Worm (Caenorhabditis elegans) whole organism, midembryonic: ENCODE results near the gene sdf-9.

Source experiments
- T22C8.4 ChIP-seq: fragments of 200-800 bp; sonication (Bioruptor generic); IDR thresholded peaks from 2 replicates; pipeline ENCODE4 v1.3.6; 2022; ENCODE audit warnings: missing genetic modification characterization, missing compliant biosample characterization
- cog-1 ChIP-seq: sonication (generic microtip); optimal IDR thresholded peaks from 2 replicates; lab custom pipeline; 2016; ENCODE audit warnings: missing genetic modification characterization, missing compliant biosample characterization
- flt-1 ChIP-seq: fragments of 200-800 bp; sonication (Bioruptor generic); IDR thresholded peaks from 2 replicates; pipeline ENCODE4 v1.3.6; 2022; ENCODE audit warnings: missing genetic modification characterization, missing compliant biosample characterization
- klf-2 ChIP-seq: fragments of 200-800 bp; sonication (Bioruptor generic); conservative IDR thresholded peaks from 2 replicates; pipeline ENCODE4 v1.3.6; 2022; ENCODE audit warnings: missing genetic modification reagents, missing genetic modification characterization, missing compliant biosample characterization
- med-1 ChIP-seq: sonication (generic microtip); optimal IDR thresholded peaks from 2 replicates; lab custom pipeline; 2017; ENCODE audit warnings: missing genetic modification characterization, mild to moderate bottlenecking, missing compliant biosample characterization, antibody characterized with exemption, missing genetic modification reagents; ENCODE audit not compliant: insufficient read depth
- ref-1 ChIP-seq: fragments of 200-800 bp; sonication (Bioruptor generic); conservative IDR thresholded peaks from 2 replicates; pipeline ENCODE4 v1.3.6; 2022; ENCODE audit warnings: missing genetic modification reagents, missing genetic modification characterization, missing compliant biosample characterization
- tab-1 ChIP-seq: fragments of 200-800 bp; sonication (Bioruptor generic); IDR thresholded peaks from 2 replicates; pipeline ENCODE4 v1.3.6; 2022; ENCODE audit warnings: missing genetic modification characterization, missing compliant biosample characterization
- ztf-23 ChIP-seq: fragments of 200-800 bp; sonication (Bioruptor generic); IDR thresholded peaks from 2 replicates; pipeline ENCODE4 v1.3.6; 2022; ENCODE audit warnings: missing genetic modification reagents, missing genetic modification characterization, missing compliant biosample characterization
- ztf-29 ChIP-seq: fragments of 200-800 bp; sonication (Bioruptor generic); IDR thresholded peaks from 2 replicates; pipeline ENCODE4 v1.3.6; 2022; ENCODE audit warnings: missing genetic modification reagents, missing genetic modification characterization, missing compliant biosample characterization

The sdf-9 gene

DNA sequence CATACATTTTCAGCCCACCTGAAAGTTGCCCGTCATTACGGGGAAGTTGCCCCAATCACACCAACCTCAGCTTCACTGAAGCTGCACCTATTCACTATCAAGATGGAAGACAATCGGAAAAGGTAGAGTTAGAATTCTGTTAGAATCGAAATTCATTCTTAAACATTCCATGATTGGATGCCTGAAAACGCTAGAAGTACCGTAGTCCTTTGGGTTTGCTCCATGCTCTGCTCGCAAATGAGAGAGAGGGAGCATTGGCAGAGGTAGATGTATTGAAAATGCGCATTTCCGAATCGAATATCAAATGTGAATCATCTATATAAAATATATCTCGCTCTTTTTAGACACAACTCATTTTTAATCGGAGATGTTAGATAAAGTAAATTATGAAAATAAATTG lies 17.6 kb upstream of the sdf-9 start, which contains the start of gene hif-1:
Gene hif-1, plus strand, starts transcription at position 8 of the 400 bp plus-strand sequence.
- no peak for TF ChIP-seq T22C8.4 (GFP tag; lab: Robert Waterston, UW)

DNA sequence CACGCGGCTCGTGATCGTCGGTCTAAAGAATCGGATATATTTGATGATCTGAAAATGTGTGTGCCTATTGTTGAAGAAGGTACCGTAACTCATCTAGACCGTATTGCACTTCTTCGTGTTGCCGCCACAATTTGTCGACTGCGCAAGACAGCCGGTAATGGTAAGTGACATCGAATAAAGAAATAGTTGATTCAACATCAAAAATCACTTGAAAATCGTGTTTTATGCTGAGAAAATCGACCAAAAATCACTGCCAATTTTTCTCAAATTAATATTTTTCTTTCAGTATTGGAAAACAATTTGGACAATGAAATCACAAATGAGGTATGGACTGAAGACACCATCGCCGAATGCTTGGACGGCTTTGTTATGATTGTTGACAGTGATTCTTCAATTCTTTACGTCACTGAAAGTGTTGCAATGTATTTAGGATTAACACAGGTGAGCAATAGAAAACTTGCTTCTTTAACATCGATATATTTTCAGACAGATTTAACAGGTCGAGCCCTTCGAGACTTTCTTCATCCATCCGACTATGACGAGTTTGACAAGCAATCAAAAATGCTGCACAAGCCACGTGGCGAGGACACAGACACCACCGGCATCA lies 16.6 kb upstream of the sdf-9 start:
- TF ChIP-seq med-1 (GFP tag; lab: Kevin White, UChicago) = no peak
- TF ChIP-seq ztf-23 = no peak
- no peak for TF ChIP-seq klf-2 (GFP tag; lab: Robert Waterston, UW)
- TF ChIP-seq T22C8.4 (GFP tag; lab: Robert Waterston, UW) = no peak
- no peak for TF ChIP-seq cog-1
- no peak for TF ChIP-seq flt-1 (GFP tag; lab: Robert Waterston, UW)
- no peak for TF ChIP-seq ztf-29 (GFP tag; lab: Robert Waterston, UW)
- TF ChIP-seq tab-1 (GFP tag; lab: Robert Waterston, UW) = no peak
- no peak for TF ChIP-seq ref-1 (GFP tag; lab: Robert Waterston, UW)

DNA sequence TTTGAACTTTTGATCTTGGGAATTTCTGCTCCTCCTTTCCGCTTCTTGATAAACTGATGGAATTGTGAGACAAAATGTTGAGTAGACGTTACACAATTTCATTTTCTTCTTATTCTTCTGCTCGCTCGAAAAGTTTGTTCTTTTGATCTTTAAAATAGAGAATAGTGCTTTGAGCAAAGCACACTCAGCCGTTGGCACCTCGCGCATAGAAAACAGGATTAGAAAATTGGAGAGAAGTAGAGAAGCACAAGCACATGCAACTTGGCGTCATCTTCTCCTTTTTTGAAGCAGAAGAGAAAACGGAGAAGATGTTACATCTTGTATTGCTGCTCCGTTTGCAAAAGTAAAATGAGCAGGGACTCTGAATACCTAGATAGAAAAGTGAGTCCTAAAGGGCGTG lies 15.8 kb upstream of the sdf-9 start:
- TF ChIP-seq med-1 (GFP tag; lab: Kevin White, UChicago) (no peak), T22C8.4 (GFP tag; lab: Robert Waterston, UW) (no peak), cog-1 (no peak), ref-1 (GFP tag; lab: Robert Waterston, UW) (no peak), ztf-23 (no peak), ztf-29 (GFP tag; lab: Robert Waterston, UW) (no peak), tab-1 (GFP tag; lab: Robert Waterston, UW) (no peak), flt-1 (GFP tag; lab: Robert Waterston, UW) (no peak), klf-2 (GFP tag; lab: Robert Waterston, UW) (no peak)

DNA sequence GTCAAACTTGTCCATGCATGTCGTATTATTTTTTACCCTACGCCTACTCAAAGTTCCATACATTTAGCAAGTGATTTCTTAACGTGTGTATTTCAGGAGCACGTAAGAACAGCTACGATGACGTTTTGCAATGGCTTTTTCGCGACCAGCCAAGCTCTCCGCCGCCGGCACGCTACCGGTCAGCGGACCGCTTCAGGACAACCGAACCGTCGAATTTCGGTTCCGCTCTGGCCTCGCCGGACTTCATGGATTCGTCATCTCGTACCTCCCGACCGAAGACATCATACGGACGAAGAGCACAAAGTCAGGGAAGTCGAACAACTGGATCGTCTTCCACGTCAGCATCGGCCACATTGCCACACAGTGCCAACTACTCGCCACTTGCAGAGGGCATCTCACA lies 14.4 kb upstream of the sdf-9 start:
- TF ChIP-seq cog-1 (no peak), flt-1 (GFP tag; lab: Robert Waterston, UW) (no peak)

DNA sequence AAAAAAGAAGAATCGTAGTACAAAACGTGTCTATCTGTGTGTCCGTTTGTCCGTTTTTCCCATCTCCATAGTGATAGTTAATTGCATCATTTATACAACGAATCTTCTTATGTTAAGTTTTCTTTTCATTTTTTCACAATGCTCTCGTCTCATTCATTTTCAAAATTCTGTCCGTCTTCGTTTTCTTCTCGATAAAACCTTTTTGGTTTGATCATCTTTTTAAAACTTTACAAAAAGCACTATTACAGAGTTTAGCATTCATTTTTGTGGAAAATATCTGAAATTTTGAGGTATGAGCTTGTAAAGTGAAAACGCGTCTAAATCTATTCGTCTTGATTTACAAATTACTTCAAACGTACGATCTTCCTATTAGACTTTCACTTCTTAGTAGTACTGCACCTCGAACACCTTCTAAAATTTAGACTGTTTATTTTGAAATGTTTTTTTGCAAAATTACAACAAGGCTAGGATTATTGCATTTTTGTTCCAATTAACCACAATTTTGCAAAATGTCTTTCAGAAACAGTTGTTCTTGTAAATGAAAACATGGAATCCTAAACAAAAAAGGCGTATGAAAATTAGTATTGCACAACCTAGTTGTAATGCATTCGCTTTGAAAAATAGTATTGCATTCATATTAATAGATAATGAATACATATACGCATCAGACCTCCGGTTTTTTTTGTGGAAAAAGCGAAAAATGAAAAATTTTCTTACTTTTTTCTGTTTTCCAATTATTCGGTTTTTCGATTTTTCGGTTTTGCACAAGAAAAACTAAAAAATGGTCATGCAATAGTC lies 12.8 kb upstream of the sdf-9 start:
- TF ChIP-seq tab-1 (GFP tag; lab: Robert Waterston, UW) = no peak
- no peak for TF ChIP-seq T22C8.4 (GFP tag; lab: Robert Waterston, UW)
- TF ChIP-seq flt-1 (GFP tag; lab: Robert Waterston, UW) = no peak
- no peak for TF ChIP-seq cog-1
- no peak for TF ChIP-seq klf-2 (GFP tag; lab: Robert Waterston, UW)
- no peak for TF ChIP-seq med-1 (GFP tag; lab: Kevin White, UChicago)
- TF ChIP-seq ztf-23 = no peak
- TF ChIP-seq ztf-29 (GFP tag; lab: Robert Waterston, UW) = no peak
- no peak for TF ChIP-seq ref-1 (GFP tag; lab: Robert Waterston, UW)

DNA sequence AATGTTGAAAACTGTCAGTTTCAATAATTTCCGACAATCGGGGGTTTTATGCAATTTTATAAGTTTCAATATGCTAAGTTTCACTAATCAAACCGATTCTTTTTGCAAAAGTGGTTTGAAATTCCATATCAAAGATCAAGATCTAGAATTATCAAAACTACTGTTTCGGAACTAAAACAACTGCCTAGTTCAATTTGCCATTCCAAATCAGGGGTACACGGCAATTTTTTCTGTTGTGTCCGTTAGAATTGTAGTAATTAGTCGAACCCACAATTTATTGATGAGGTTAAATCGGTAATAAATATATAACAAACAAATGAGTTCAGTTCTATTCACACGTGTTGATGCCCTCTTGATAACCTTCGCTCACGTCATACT lies 12.2 kb upstream of the sdf-9 start:
- TF ChIP-seq cog-1 = no peak
- TF ChIP-seq klf-2 (GFP tag; lab: Robert Waterston, UW) = no peak
- no peak for TF ChIP-seq ztf-29 (GFP tag; lab: Robert Waterston, UW)
- TF ChIP-seq flt-1 (GFP tag; lab: Robert Waterston, UW) = no peak
- no peak for TF ChIP-seq T22C8.4 (GFP tag; lab: Robert Waterston, UW)
- TF ChIP-seq med-1 (GFP tag; lab: Kevin White, UChicago) = no peak
- no peak for TF ChIP-seq ztf-23
- TF ChIP-seq ref-1 (GFP tag; lab: Robert Waterston, UW) = no peak
- no peak for TF ChIP-seq tab-1 (GFP tag; lab: Robert Waterston, UW)

DNA sequence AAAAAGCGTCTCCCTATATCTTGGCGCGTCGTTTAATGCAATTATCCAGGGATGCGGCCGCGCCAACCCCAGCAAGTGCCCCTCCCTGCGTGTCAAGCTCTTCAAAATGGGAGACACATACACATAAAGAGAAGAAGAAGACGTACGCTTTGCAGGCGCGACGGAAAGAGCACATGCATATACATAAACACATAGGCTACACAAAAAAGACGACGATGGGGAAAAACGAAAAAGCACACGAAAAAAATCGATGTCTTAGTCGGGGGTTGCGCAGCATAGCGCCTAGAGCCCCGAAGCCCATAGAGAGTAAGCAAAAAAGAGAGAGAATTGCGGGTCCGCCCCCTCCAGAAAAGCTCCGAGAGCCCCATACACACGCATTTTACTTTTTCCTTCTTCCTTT lies 8.9 kb upstream of the sdf-9 start, which contains the start of gene tpan-1:
Gene tpan-1, plus strand, starts transcription at position 398 of the 400 bp plus-strand sequence.
- no peak for TF ChIP-seq T22C8.4 (GFP tag; lab: Robert Waterston, UW)

DNA sequence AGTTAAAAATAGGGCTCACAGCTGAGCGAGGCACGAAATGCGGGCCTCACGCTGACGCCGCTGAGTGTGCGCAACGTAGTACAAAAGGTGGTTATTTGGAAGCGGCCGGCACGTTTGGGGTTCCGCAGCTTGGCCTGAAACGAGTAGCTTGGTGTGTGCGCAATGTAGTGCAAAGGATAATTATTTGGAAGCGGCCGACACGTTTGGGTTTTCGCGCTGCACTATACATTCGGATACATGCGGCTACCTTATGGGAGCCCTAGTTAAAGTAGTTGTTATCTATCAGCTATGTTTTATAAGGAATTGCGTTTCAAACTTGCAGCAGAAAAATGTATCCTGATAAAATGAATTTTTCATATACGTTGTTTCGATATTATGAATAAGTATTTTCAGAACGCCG lies 8.0 kb upstream of the sdf-9 start, which contains the start of gene Y44A6D.1:
Gene Y44A6D.1, minus strand, starts transcription at position 23 of the 400 bp plus-strand sequence.
- TF ChIP-seq ztf-29 (GFP tag; lab: Robert Waterston, UW) (no peak), ztf-23 (no peak), tab-1 (GFP tag; lab: Robert Waterston, UW) (no peak), ref-1 (GFP tag; lab: Robert Waterston, UW) (no peak), klf-2 (GFP tag; lab: Robert Waterston, UW) (no peak), med-1 (GFP tag; lab: Kevin White, UChicago) (no peak), T22C8.4 (GFP tag; lab: Robert Waterston, UW) (no peak)

DNA sequence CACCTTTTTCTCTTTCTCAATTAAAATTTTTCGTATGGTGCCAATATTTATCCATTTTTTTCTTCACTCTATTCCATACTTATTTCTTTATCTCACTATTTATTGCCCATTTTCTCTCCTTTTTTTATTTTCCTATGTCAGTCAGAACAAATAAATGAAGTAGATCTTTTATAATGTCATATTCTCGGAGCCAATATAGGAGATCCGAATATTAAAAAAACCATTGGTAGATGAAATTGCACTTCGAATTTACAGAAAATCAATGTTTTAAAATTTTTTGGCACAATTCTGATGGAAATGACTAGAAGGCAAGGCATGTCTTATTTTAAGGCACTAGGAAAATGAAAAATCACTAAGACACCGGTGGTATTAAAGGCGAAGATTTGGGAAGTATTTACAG lies 7.4 kb upstream of the sdf-9 start:
- no peak for TF ChIP-seq med-1 (GFP tag; lab: Kevin White, UChicago)
- no peak for TF ChIP-seq tab-1 (GFP tag; lab: Robert Waterston, UW)
- no peak for TF ChIP-seq klf-2 (GFP tag; lab: Robert Waterston, UW)
- no peak for TF ChIP-seq ref-1 (GFP tag; lab: Robert Waterston, UW)
- no peak for TF ChIP-seq cog-1
- TF ChIP-seq T22C8.4 (GFP tag; lab: Robert Waterston, UW) = no peak
- no peak for TF ChIP-seq ztf-23
- no peak for TF ChIP-seq flt-1 (GFP tag; lab: Robert Waterston, UW)
- no peak for TF ChIP-seq ztf-29 (GFP tag; lab: Robert Waterston, UW)
